Worm (Caenorhabditis elegans): ENCODE measurements around the gene cnnm-3.

The cnnm-3 gene

ce11 chrX:3033492-3033891, 12.2 kb downstream of the cnnm-3 start:
- TF ChIP-seq lim-6 (tag; optimal IDR thresholded peaks at IDR 0.05) (no peak), rnt-1 (tag; optimal IDR thresholded peaks at IDR 0.05) (no peak), elt-2 (tag; optimal IDR thresholded peaks at IDR 0.05) (no peak), ets-4 (tag; optimal IDR thresholded peaks at IDR 0.05) (no peak), lin-11 (tag; optimal IDR thresholded peaks at IDR 0.05) (no peak), tbx-7 (tag; optimal IDR thresholded peaks at IDR 0.05) (no peak), ama-1 (optimal IDR thresholded peaks at IDR 0.05) (no peak), T23F11.4 (GFP tag; optimal IDR thresholded peaks at IDR 0.05) (no peak), ceh-14 (tag; optimal IDR thresholded peaks at IDR 0.05) (no peak), hlh-6 (tag; optimal IDR thresholded peaks at IDR 0.05) (no peak), ztf-16 (tag; optimal IDR thresholded peaks at IDR 0.05) (no peak), nhr-11 (tag; optimal IDR thresholded peaks at IDR 0.05) (no peak), syd-9 (tag; optimal IDR thresholded peaks at IDR 0.05) (no peak), ceh-24 (tag; optimal IDR thresholded peaks at IDR 0.05) (no peak), C38D4.7 (GFP tag; optimal IDR thresholded peaks at IDR 0.05) (no peak), pax-1 (tag; optimal IDR thresholded peaks at IDR 0.05) (no peak)

ce11 chrX:3031484-3031883, 14.2 kb downstream of the cnnm-3 start, which contains the start of gene clec-265:
Gene clec-265, plus strand, starts transcription at chrX:3031783.
- TF ChIP-seq eyg-1 (tag; optimal IDR thresholded peaks at IDR 0.05) (no peak), fkh-10 (GFP tag; optimal IDR thresholded peaks at IDR 0.05) (no peak)

- TF ChIP-seq pqm-1 (tag; optimal IDR thresholded peaks at IDR 0.05): no peak
- TF ChIP-seq unc-42 (tag; optimal IDR thresholded peaks at IDR 0.05): no peak
- no peak for TF ChIP-seq pat-9 (tag; optimal IDR thresholded peaks at IDR 0.05)
- TF ChIP-seq K02D7.2 (tag; optimal IDR thresholded peaks at IDR 0.05): no peak
- no peak for TF ChIP-seq sox-4 (tag; optimal IDR thresholded peaks at IDR 0.05)
- TF ChIP-seq nfya-1 (tag; optimal IDR thresholded peaks at IDR 0.05): no peak
- no peak for TF ChIP-seq ceh-34 (tag; optimal IDR thresholded peaks at IDR 0.05)
- no peak for TF ChIP-seq unc-86 (tag; optimal IDR thresholded peaks at IDR 0.05)
- TF ChIP-seq elt-4 (tag; optimal IDR thresholded peaks at IDR 0.05): no peak
- no peak for TF ChIP-seq nhr-11 (tag; optimal IDR thresholded peaks at IDR 0.05)
- TF ChIP-seq pag-3 (tag; optimal IDR thresholded peaks at IDR 0.05; ENCODE audit: borderline replicate concordance): no peak
- no peak for TF ChIP-seq ceh-2 (tag; optimal IDR thresholded peaks at IDR 0.05)
- no peak for TF ChIP-seq zip-5 (tag; optimal IDR thresholded peaks at IDR 0.05)
- no peak for TF ChIP-seq unc-55 (GFP tag; optimal IDR thresholded peaks at IDR 0.05)
- no peak for TF ChIP-seq ets-4 (tag; optimal IDR thresholded peaks at IDR 0.05)
- no peak for TF ChIP-seq ttx-3 (tag; optimal IDR thresholded peaks at IDR 0.05)
- TF ChIP-seq hlh-6 (tag; optimal IDR thresholded peaks at IDR 0.05): no peak
- TF ChIP-seq K09A11.1 (tag; optimal IDR thresholded peaks at IDR 0.05; ENCODE audit: insufficient read depth): no peak
Measured at ce11 chrX:3029030-3029429, 16.6 kb downstream of the cnnm-3 start, which contains the start of gene M02F4.1. Gene M02F4.1, minus strand, starts transcription at chrX:3029130.

- TF ChIP-seq C08G9.2 (tag; optimal IDR thresholded peaks at IDR 0.05): no peak
Measured at ce11 chrX:3025145-3025544, 20.5 kb downstream of the cnnm-3 start.

ce11 chrX:3024637-3025113, 21.0 kb downstream of the cnnm-3 start, which contains the start of gene aqp-7:
Gene aqp-7, plus strand, starts transcription at chrX:3025063.
- no peak for TF ChIP-seq fax-1 (tag; optimal IDR thresholded peaks at IDR 0.05)
- no peak for TF ChIP-seq ahr-1 (tag; optimal IDR thresholded peaks at IDR 0.05)
- no peak for TF ChIP-seq hlh-6 (tag; optimal IDR thresholded peaks at IDR 0.05)
- TF ChIP-seq unc-86 (tag; optimal IDR thresholded peaks at IDR 0.05): no peak
- no peak for TF ChIP-seq sox-2 (GFP tag; IDR thresholded peaks at IDR 0.05)
- TF ChIP-seq dve-1 (tag; optimal IDR thresholded peaks at IDR 0.05): no peak
- TF ChIP-seq ceh-22 (tag; optimal IDR thresholded peaks at IDR 0.05): no peak
- no peak for TF ChIP-seq ref-2 (tag; optimal IDR thresholded peaks at IDR 0.05)
- no peak for TF ChIP-seq ceh-30 (tag; optimal IDR thresholded peaks at IDR 0.05)
- no peak for TF ChIP-seq ets-4 (tag; optimal IDR thresholded peaks at IDR 0.05)
- TF ChIP-seq ceh-48 (tag; optimal IDR thresholded peaks at IDR 0.05): no peak
- TF ChIP-seq nfya-1 (tag; optimal IDR thresholded peaks at IDR 0.05): no peak

Measured in whole organism, late embryonic.